Worm (Caenorhabditis elegans) whole organism, dauer: ENCODE measurements around the gene T04G9.4.

Source experiments
- unc-62 ChIP-seq: sonication (generic microtip); optimal IDR thresholded peaks from 2 replicates; lab custom pipeline; 2017; ENCODE audit warnings: missing biosample characterization, missing genetic modification reagents, missing genetic modification characterization

T04G9.4 gene

ce11 chrX:772184-772583 lies at the start of gene T04G9.4:
Gene T04G9.4, plus strand, starts transcription at chrX:772476.
- no peak for TF ChIP-seq unc-62 (GFP tag; lab: Kevin White, UChicago)

ce11 chrX:725868-726267 lies 46.4 kb upstream of the T04G9.4 start, which contains the start of gene sli-1:
Gene sli-1, minus strand, starts transcription at chrX:725968.
- no peak for TF ChIP-seq unc-62 (GFP tag; lab: Kevin White, UChicago)

DNA sequence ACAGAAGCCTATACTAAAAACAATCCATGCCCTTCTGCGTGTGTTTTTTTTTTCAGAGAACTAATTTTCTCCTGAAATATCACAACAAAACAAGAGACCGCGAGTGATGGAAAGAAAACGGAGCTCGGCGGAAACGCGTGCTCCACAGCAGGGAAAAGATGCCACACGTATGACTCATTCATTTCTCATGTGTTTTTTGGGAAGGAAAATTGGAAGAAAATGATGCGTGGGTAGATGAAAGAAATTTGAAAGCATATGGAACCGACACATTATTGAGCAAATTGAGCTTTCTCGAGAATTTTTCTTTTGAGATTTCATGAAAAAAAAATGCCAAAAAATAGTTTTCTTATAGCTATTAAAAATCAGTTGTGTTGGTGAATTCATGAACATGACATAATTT lies 46.0 kb upstream of the T04G9.4 start:
- no peak for TF ChIP-seq unc-62 (GFP tag; lab: Kevin White, UChicago)

DNA sequence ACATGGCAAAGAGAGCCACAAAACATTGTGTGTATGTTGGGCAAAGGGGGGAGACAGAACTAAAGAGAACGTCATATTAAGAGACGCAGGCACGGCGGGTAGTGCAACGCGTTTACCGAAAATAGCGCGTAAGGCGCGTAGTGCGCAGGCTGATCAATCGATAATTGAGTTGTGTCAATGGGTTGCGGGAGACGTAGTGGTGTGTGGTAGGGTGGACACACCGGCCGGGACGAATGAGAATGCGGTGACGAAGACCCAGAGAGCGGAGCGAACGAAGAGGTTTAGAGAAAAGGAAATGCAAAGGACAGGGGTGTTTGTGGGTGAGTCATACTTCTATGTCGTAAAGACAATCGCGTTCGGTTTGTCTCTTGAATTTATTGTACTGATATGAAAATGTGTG lies 44.5 kb upstream of the T04G9.4 start:
- TF ChIP-seq unc-62 (GFP tag; lab: Kevin White, UChicago), result no peak

ce11 chrX:729062-729461 lies 43.2 kb upstream of the T04G9.4 start:
- TF ChIP-seq unc-62 (GFP tag; lab: Kevin White, UChicago), result no peak

DNA sequence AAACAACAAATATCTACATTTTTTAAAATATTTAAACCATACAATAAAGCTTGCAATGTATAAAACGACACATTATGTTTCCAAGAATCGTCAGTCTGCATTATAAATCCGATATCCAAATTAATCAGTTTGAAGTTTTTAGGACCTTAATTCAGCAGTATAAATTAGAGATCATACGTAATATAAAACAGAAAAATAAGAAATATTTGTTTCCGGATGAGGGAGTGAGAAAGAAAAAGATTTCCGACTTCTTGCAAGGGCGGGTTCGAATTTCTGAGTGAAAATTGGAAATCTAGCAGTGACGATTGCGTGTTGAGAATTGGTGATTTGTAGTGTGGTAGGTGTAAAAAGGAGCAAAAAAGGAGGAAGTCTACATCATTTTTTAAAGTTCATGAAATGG lies 36.7 kb upstream of the T04G9.4 start, which contains the start of gene npr-19:
TSS of gene npr-19 (minus strand) at position 101 of the 400 bp plus-strand sequence.
- TF ChIP-seq unc-62 (GFP tag; lab: Kevin White, UChicago), result no peak

DNA sequence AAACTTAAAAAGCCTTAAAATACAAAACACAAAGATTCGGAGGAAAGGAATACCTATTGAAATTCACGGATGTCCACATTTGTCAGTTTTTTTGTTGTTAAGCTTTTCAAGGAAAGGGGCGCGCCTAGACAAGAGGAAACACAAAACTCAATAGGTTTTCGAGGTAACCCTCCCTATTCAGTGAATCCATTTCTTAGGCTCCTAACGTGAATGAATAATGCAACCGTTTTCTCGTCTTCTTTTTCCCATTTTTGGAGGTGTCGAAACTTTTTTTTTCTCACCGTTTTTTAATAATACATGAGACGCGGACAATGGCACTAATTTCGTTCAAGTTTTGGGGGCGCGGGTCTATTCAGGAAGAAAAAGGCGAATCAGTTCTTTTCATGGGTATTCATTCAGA lies 35.3 kb upstream of the T04G9.4 start:
- no peak for TF ChIP-seq unc-62 (GFP tag; lab: Kevin White, UChicago)

- TF ChIP-seq unc-62 (GFP tag; lab: Kevin White, UChicago), result no peak
Measured at ce11 chrX:748319-748718, 24.0 kb upstream of the T04G9.4 start.

ce11 chrX:759634-760033 lies 12.6 kb upstream of the T04G9.4 start, which contains the start of gene aex-3:
Gene aex-3, minus strand, starts transcription at chrX:759734.
- TF ChIP-seq unc-62 (GFP tag; lab: Kevin White, UChicago), result no peak

DNA sequence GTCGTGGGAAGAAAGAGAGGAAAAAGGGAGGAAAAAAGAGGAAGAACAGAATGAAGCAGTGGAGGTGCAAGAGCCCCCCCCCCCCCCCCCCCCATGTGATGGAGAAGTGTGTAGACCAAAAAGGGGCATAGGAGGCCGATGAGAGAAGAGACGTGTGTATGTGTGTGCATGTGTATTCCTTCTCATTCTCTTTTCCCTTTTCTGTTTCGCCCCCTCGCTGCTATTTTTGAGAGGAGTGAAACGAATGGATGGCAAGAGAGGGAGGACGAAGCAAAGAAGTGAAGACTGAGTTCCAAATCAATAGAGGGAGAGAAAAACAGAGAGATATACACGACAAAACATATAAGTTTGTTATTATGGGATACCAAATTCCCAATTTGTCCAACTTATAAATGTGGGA lies 11.7 kb upstream of the T04G9.4 start:
- no peak for TF ChIP-seq unc-62 (GFP tag; lab: Kevin White, UChicago)

ce11 chrX:763452-763851 lies 8.8 kb upstream of the T04G9.4 start, which contains the start of gene dyf-11:
Gene dyf-11, plus strand, starts transcription at chrX:763752.
- no peak for TF ChIP-seq unc-62 (GFP tag; lab: Kevin White, UChicago)

DNA sequence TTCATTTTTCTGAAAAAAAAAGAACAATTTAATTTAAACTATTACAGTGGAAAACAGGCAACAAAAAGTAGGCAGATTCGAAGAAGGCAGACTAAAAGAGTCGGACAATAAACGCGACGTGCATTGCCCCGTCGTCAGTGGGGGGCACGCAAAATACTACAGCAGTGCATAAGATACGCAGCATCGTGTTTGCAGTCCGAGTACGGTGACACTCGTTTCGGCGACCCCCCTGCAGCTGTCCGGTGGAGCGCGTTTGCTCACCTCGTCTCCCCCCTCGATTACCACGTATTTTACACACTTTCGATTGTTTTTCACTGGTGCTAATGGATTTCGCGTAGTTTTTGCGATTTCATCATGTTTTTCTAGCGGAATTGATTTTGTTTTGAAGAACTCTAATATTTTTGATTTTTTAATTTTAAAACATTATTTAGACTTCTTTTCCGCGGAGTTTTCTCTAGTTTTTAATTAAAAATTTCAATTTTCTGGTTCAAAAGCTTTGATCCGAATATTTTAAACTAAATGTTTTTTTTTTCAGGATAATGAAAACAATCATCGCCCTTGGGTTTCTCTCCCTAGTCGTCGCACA lies 4.1 kb upstream of the T04G9.4 start, which contains the start of the genes trap-2 and ile-2:
TSS of gene trap-2 (minus strand) at position 9 of the 586 bp plus-strand sequence.
TSS of gene ile-2 (plus strand) at position 536 of the 586 bp plus-strand sequence.
- TF ChIP-seq unc-62 (GFP tag; lab: Kevin White, UChicago), result no peak

DNA sequence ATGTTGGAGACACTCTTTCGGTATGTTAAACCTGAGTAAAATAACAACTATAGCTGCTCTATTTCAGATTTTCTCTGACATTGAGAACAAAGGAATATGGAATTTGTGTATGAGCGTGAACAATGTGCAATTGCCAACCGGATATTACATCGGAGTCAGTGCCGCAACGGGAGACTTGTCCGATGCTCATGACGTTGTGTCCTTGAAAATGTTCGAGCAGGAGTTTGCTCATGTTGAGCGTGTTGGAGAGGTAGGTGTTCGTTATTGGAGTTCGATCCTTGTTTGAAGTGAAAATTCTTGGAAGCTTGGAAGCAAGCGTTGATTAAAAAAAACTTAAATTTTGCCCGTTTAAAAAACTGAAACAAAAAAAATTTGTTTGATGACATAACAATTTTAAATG lies 2.7 kb upstream of the T04G9.4 start:
- no peak for TF ChIP-seq unc-62 (GFP tag; lab: Kevin White, UChicago)

- no peak for TF ChIP-seq unc-62 (GFP tag; lab: Kevin White, UChicago)
Measured at ce11 chrX:770537-770936, 1.7 kb upstream of the T04G9.4 start, which contains the start of gene T04G9.7. Gene T04G9.7, plus strand, starts transcription at chrX:770837.

DNA sequence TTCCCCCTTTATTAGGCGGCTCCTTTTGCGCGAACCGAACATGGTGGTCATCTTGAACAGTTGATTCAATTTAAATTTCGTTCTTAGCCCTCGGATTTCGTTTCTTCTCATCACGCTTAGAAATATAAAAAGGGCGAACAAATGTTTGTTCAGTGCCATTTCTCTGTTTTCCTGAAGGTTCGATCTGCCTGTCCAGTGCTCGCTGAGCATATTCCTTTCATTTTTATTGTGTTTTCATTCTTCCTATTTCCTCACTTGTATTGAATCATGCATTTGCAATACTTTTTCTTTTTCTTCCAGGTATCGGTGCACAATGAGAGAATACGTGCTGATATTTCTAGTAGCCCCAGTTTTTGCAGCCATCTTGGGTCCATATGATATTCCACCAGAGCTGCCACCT lies 5.1 kb downstream of the T04G9.4 start, which contains the start of gene nas-15:
TSS of gene nas-15 (plus strand) at position 301 of the 400 bp plus-strand sequence.
- TF ChIP-seq unc-62 (GFP tag; lab: Kevin White, UChicago), result no peak

ce11 chrX:779259-779658 lies 7.0 kb downstream of the T04G9.4 start:
- TF ChIP-seq unc-62 (GFP tag; lab: Kevin White, UChicago), result no peak

ce11 chrX:780027-780426 lies 7.8 kb downstream of the T04G9.4 start:
- TF ChIP-seq unc-62 (GFP tag; lab: Kevin White, UChicago), result no peak
